Worm (Caenorhabditis elegans) whole organism, L4 larva: ENCODE data around the gene grd-8.

Experiments
- D1046.2 ChIP-seq: fragments of 200-800 bp; sonication (Bioruptor generic); IDR thresholded peaks from 2 replicates; pipeline ENCODE4 v1.3.6; 2022; ENCODE audit warnings: missing genetic modification characterization, missing compliant biosample characterization
- F44E2.7 ChIP-seq: fragments of 200-800 bp; sonication (Bioruptor generic); IDR thresholded peaks from 2 replicates; pipeline ENCODE4 v2.1.2; 2022; ENCODE audit warnings: missing genetic modification characterization, missing compliant biosample characterization
- T26A8.4 ChIP-seq: fragments of 200-800 bp; sonication (Bioruptor generic); IDR thresholded peaks from 2 replicates; pipeline ENCODE4 v1.3.6; 2022; ENCODE audit warnings: missing genetic modification characterization, missing compliant biosample characterization
- Y48G9A.11 ChIP-seq: fragments of 200-800 bp; sonication (Bioruptor generic); IDR thresholded peaks from 2 replicates; pipeline ENCODE4 v1.3.6; 2022; ENCODE audit warnings: missing genetic modification reagents, missing genetic modification characterization, missing compliant biosample characterization
- aha-1 ChIP-seq: fragments of 150-350 bp; peaks from one replicate; lab custom pipeline; 2014; ENCODE audit warnings: missing biosample characterization, missing genetic modification characterization
- ama-1 ChIP-seq: fragments of 150-350 bp; optimal IDR thresholded peaks from 2 replicates; lab custom pipeline; 2014; ENCODE audit warnings: inconsistent platforms, mixed read lengths
- attf-4 ChIP-seq: sonication (generic microtip); optimal IDR thresholded peaks from 3 replicates; lab custom pipeline; 2017; ENCODE audit warnings: missing biosample characterization, missing genetic modification characterization
- ceh-44 ChIP-seq: fragments of 200-800 bp; sonication (Bioruptor generic); IDR thresholded peaks from 2 replicates; pipeline ENCODE4 v1.3.6; 2022; ENCODE audit warnings: missing genetic modification reagents, missing genetic modification characterization, missing compliant biosample characterization
- ceh-62 ChIP-seq: sonication (generic microtip); optimal IDR thresholded peaks from 2 replicates; lab custom pipeline; 2017; ENCODE audit warnings: missing biosample characterization, missing genetic modification characterization
- ces-1 ChIP-seq: fragments of 150-350 bp; sonication (generic microtip); optimal IDR thresholded peaks from 4 replicates; lab custom pipeline; 2014; ENCODE audit warnings: missing biosample characterization, missing genetic modification reagents, missing genetic modification characterization
- cey-2 ChIP-seq: sonication (generic microtip); optimal IDR thresholded peaks from 3 replicates; lab custom pipeline; 2017; ENCODE audit warnings: missing genetic modification characterization, mild to moderate bottlenecking, missing compliant biosample characterization, antibody characterized with exemption, borderline replicate concordance; ENCODE audit not compliant: insufficient read depth
- ctbp-1 ChIP-seq: fragments of 200-800 bp; sonication (Bioruptor generic); IDR thresholded peaks from 2 replicates; pipeline ENCODE4 v1.3.6; 2022; ENCODE audit warnings: missing genetic modification reagents, missing genetic modification characterization, missing compliant biosample characterization
- daf-19 ChIP-seq: fragments of 200-800 bp; sonication (Bioruptor generic); conservative IDR thresholded peaks from 2 replicates; pipeline ENCODE4 v1.3.6; 2022; ENCODE audit warnings: missing genetic modification characterization, missing compliant biosample characterization
- daf-8 ChIP-seq: fragments of 200-800 bp; sonication (Bioruptor generic); IDR thresholded peaks from 2 replicates; pipeline ENCODE4 v1.3.6; 2022; ENCODE audit warnings: missing genetic modification characterization, missing compliant biosample characterization
- dmd-6 ChIP-seq: fragments of 200-800 bp; sonication (Bioruptor generic); IDR thresholded peaks from 2 replicates; pipeline ENCODE4 v1.3.6; 2022; ENCODE audit warnings: missing genetic modification reagents, missing genetic modification characterization, missing compliant biosample characterization
- duxl-1 ChIP-seq: sonication (generic microtip); optimal IDR thresholded peaks from 2 replicates; lab custom pipeline; 2016; ENCODE audit warnings: mild to moderate bottlenecking, missing genetic modification characterization, moderate library complexity, missing compliant biosample characterization; ENCODE audit not compliant: poor library complexity
- fos-1 ChIP-seq: fragments of 150-350 bp; optimal IDR thresholded peaks from 2 replicates; lab custom pipeline; 2014; ENCODE audit warnings: missing biosample characterization, missing genetic modification characterization
- gei-8 ChIP-seq: fragments of 200-800 bp; sonication (Bioruptor generic); optimal IDR thresholded peaks from 2 replicates; lab custom pipeline; 2018; ENCODE audit warnings: mild to moderate bottlenecking, missing genetic modification characterization, missing compliant biosample characterization
- hif-1 ChIP-seq, 2 experiments: sonication (generic microtip); optimal IDR thresholded peaks; 2 replicates each; lab custom pipeline; 2016 to 2017; ENCODE audit warnings: missing compliant biosample characterization in 2 of 2, missing genetic modification characterization in 2 of 2, missing genetic modification reagents in 2 of 2, missing genotype in 2 of 2, mild to moderate bottlenecking in 1 of 2
- hlh-30 ChIP-seq: sonication (generic microtip); optimal IDR thresholded peaks from 2 replicates; lab custom pipeline; 2017; ENCODE audit warnings: antibody characterized with exemption, mild to moderate bottlenecking, missing genetic modification characterization, missing compliant biosample characterization; ENCODE audit not compliant: insufficient read depth
- jun-1 ChIP-seq: fragments of 150-350 bp; optimal IDR thresholded peaks from 2 replicates; lab custom pipeline; 2014; ENCODE audit warnings: missing biosample characterization, missing genetic modification reagents, missing genetic modification characterization
- lim-7 ChIP-seq: fragments of 200-800 bp; sonication (Bioruptor generic); IDR thresholded peaks from 2 replicates; pipeline ENCODE4 v1.3.6; 2022; ENCODE audit warnings: missing genetic modification characterization, missing compliant biosample characterization
- lin-13 ChIP-seq: fragments of 150-350 bp; optimal IDR thresholded peaks from 2 replicates; lab custom pipeline; 2014; ENCODE audit warnings: missing biosample characterization, missing genetic modification reagents, missing genetic modification characterization
- lin-15B ChIP-seq: fragments of 150-350 bp; sonication (generic microtip); optimal IDR thresholded peaks from 3 replicates; lab custom pipeline; 2014; ENCODE audit warnings: missing biosample characterization, missing genetic modification characterization
- lin-38 ChIP-seq: fragments of 200-800 bp; sonication (Bioruptor generic); IDR thresholded peaks from 2 replicates; pipeline ENCODE4 v1.3.6; 2022; ENCODE audit warnings: missing genetic modification reagents, missing genetic modification characterization, missing compliant biosample characterization
- madf-5 ChIP-seq, 2 experiments: fragments of 200-800 bp; sonication (Bioruptor generic); IDR thresholded peaks; 2 replicates each; pipeline ENCODE4 v1.3.6; 2022; ENCODE audit warnings: missing compliant biosample characterization in 2 of 2, missing genetic modification characterization in 2 of 2
- nhr-11 ChIP-seq: fragments of 150-350 bp; optimal IDR thresholded peaks from 2 replicates; lab custom pipeline; 2014; ENCODE audit warnings: missing biosample characterization, missing genetic modification characterization
- nhr-111 ChIP-seq: fragments of 200-800 bp; sonication (Bioruptor generic); optimal IDR thresholded peaks from 2 replicates; lab custom pipeline; 2018; ENCODE audit warnings: mild to moderate bottlenecking, missing genetic modification characterization, missing compliant biosample characterization
- nhr-237 ChIP-seq: sonication (generic microtip); optimal IDR thresholded peaks from 2 replicates; lab custom pipeline; 2017; ENCODE audit warnings: missing biosample characterization, missing genetic modification characterization
- nhr-25 ChIP-seq: sonication (generic microtip); optimal IDR thresholded peaks from 2 replicates; lab custom pipeline; 2017; ENCODE audit warnings: missing genetic modification characterization, mild to moderate bottlenecking, missing compliant biosample characterization, antibody characterized with exemption, moderate library complexity, borderline replicate concordance; ENCODE audit not compliant: insufficient read depth
- nhr-76 ChIP-seq: fragments of 150-350 bp; optimal IDR thresholded peaks from 2 replicates; lab custom pipeline; 2014; ENCODE audit warnings: missing biosample characterization, missing genetic modification characterization
- php-3 ChIP-seq: fragments of 200-800 bp; sonication (Bioruptor generic); IDR thresholded peaks from 2 replicates; pipeline ENCODE4 v1.3.6; 2022; ENCODE audit warnings: missing genetic modification reagents, missing genetic modification characterization, missing compliant biosample characterization
- pqm-1 ChIP-seq: sonication (generic microtip); optimal IDR thresholded peaks from 2 replicates; lab custom pipeline; 2017; ENCODE audit warnings: missing biosample characterization, missing genetic modification characterization
- rbr-2 ChIP-seq: sonication (generic microtip); optimal IDR thresholded peaks from 2 replicates; lab custom pipeline; 2016; ENCODE audit warnings: missing genotype, missing genetic modification characterization, missing compliant biosample characterization
- sdz-12 ChIP-seq: fragments of 200-800 bp; sonication (Bioruptor generic); optimal IDR thresholded peaks from 2 replicates; lab custom pipeline; 2018; ENCODE audit warnings: mild to moderate bottlenecking, missing genetic modification characterization, missing compliant biosample characterization
- set-16 ChIP-seq: fragments of 200-800 bp; sonication (Bioruptor generic); IDR thresholded peaks from 2 replicates; pipeline ENCODE4 v1.3.6; 2022; ENCODE audit warnings: missing genetic modification reagents, missing genetic modification characterization, missing compliant biosample characterization
- spr-3 ChIP-seq: fragments of 200-800 bp; sonication (Bioruptor generic); optimal IDR thresholded peaks from 2 replicates; lab custom pipeline; 2018; ENCODE audit warnings: mild to moderate bottlenecking, missing genetic modification characterization, missing compliant biosample characterization
- zip-11 ChIP-seq: fragments of 200-800 bp; sonication (Bioruptor generic); IDR thresholded peaks from 2 replicates; pipeline ENCODE4 v1.3.6; 2022; ENCODE audit warnings: missing genetic modification characterization, missing compliant biosample characterization
- ztf-7 ChIP-seq: fragments of 150-350 bp; optimal IDR thresholded peaks from 2 replicates; lab custom pipeline; 2014; ENCODE audit warnings: missing biosample characterization, missing genetic modification characterization

The grd-8 gene

DNA sequence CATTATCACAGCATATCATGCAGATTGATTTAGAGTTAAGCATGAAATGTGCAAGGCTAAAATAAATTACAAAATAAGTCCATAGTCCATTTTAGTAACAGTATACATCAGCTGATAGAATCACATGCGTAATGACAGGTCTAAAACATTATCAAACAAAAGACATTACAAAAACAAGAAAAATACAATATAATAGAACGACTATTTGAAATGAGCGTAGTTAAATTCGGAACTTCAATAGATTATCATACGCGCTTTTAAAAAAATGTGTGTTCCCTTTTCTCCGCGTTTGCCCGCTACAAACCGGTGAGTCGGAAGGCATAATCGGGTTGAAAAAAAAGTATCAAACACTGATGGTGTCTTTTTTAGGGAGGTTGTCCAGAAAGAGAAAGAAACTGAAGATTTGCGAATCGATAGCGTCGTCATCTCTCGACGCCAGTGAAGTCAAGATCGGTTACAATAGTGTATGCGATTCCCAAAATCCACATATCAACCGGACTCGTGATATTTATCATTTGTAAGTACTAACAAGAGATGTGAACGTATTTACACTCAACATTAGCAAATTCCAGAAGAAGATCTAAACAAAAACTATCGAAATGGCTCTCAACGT lies 13.2 kb downstream of the grd-8 start, which contains the start of gene C37C3.2 (continued):
- TF ChIP-seq spr-3 (GFP tag; lab: Kevin White, UChicago) (no peak), aha-1 (tag; lab: Kevin White, UChicago) (peak; percentile 61), daf-19 (GFP tag; lab: Robert Waterston, UW) (no peak), ceh-44 (GFP tag; lab: Robert Waterston, UW) (no peak), nhr-111 (GFP tag; lab: Kevin White, UChicago) (no peak), php-3 (GFP tag; lab: Robert Waterston, UW) (no peak), lin-15B (tag; lab: Kevin White, UChicago) (no peak), daf-8 (GFP tag; lab: Robert Waterston, UW) (no peak), D1046.2 (GFP tag; lab: Robert Waterston, UW) (no peak), nhr-25 (tag; lab: Kevin White, UChicago) (no peak), set-16 (GFP tag; lab: Robert Waterston, UW) (no peak), nhr-76 (tag; lab: Kevin White, UChicago) (no peak), rbr-2 (tag; lab: Kevin White, UChicago) (no peak), hif-1 (tag; optimal IDR thresholded peaks at IDR 0.05; lab: Kevin White, UChicago) (no peak), fos-1 (tag; lab: Kevin White, UChicago) (no peak), ctbp-1 (GFP tag; lab: Robert Waterston, UW) (no peak), nhr-237 (no peak), ztf-7 (tag; lab: Kevin White, UChicago) (no peak), Y48G9A.11 (no peak), pqm-1 (tag; lab: Kevin White, UChicago) (no peak), F44E2.7 (GFP tag; lab: Robert Waterston, UW) (0 out of 2 replicates have a peak, but pooled peaks have one; percentile 54), ceh-62 (tag; lab: Kevin White, UChicago) (no peak), ama-1 (no peak), nhr-11 (tag; lab: Kevin White, UChicago) (no peak), duxl-1 (tag; lab: Kevin White, UChicago) (peak; percentile 19), attf-4 (no peak), hlh-30 (tag; lab: Kevin White, UChicago) (peak; percentile 8), lin-38 (GFP tag; lab: Robert Waterston, UW) (peak; percentile 3; the same call in 1 of the 2 replicates), lin-13 (GFP tag; lab: Kevin White, UChicago) (no peak), zip-11 (GFP tag; lab: Robert Waterston, UW) (no peak), gei-8 (GFP tag; lab: Kevin White, UChicago) (no peak), sdz-12 (GFP tag; lab: Kevin White, UChicago) (no peak), madf-5 (GFP tag; IDR thresholded peaks at IDR 0.05; lab: Robert Waterston, UW) (no peak), dmd-6 (GFP tag; lab: Robert Waterston, UW) (no peak), lim-7 (GFP tag; lab: Robert Waterston, UW) (no peak), ces-1 (no peak), cey-2 (tag; lab: Kevin White, UChicago) (no peak), T26A8.4 (GFP tag; lab: Robert Waterston, UW) (no peak), jun-1 (no peak)

DNA sequence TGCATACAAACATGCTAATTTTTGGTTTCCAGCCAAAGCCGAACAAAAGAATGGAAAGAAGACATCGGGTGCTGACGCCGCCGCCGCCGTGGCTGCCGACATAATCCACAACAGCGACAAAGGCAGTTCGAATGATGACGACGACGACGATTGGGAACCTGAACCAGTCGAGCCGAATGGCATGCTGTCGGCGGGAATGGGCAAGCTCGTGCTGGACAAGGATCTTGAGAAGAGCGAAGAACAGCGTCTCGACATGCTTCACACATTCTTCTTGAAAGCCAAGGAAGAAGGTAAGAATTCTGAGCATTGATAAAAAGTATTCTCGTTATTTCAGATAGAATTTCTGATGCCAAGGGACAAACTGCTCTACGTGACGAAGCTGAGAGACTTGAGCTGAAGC lies 14.3 kb downstream of the grd-8 start:
- TF ChIP-seq ceh-62 (tag; lab: Kevin White, UChicago) (no peak), set-16 (GFP tag; lab: Robert Waterston, UW) (peak; percentile 38; the same call in 1 of the 2 replicates)
